Worm (Caenorhabditis elegans) whole organism, L2 larva: ENCODE measurements around the gene cpna-2.

Experiments used
- C34F6.9 ChIP-seq: fragments of 150-350 bp; optimal IDR thresholded peaks from 2 replicates; lab custom pipeline; 2014; ENCODE audit warnings: missing biosample characterization, missing genetic modification characterization
- F13H6.1 ChIP-seq: sonication (generic microtip); optimal IDR thresholded peaks from 2 replicates; lab custom pipeline; 2016; ENCODE audit warnings: missing genetic modification characterization, missing compliant biosample characterization
- R02D3.7 ChIP-seq: fragments of 150-350 bp; optimal IDR thresholded peaks from 2 replicates; lab custom pipeline; 2014; ENCODE audit warnings: missing biosample characterization, missing genetic modification characterization
- Y55F3AM.14 ChIP-seq: fragments of 200-800 bp; sonication (Bioruptor generic); optimal IDR thresholded peaks from 2 replicates; lab custom pipeline; 2018; ENCODE audit warnings: mild to moderate bottlenecking, missing genetic modification characterization, missing compliant biosample characterization
- ama-1 ChIP-seq: fragments of 150-350 bp; optimal IDR thresholded peaks from 2 replicates; lab custom pipeline; 2018; ENCODE audit warnings: inconsistent platforms
- blmp-1 ChIP-seq: sonication (generic microtip); optimal IDR thresholded peaks from 2 replicates; lab custom pipeline; 2017; ENCODE audit warnings: missing genetic modification characterization, mild to moderate bottlenecking, missing compliant biosample characterization, antibody characterized with exemption, moderate library complexity; ENCODE audit not compliant: insufficient read depth
- ceh-82 ChIP-seq: fragments of 150-350 bp; optimal IDR thresholded peaks from 2 replicates; lab custom pipeline; 2014; ENCODE audit warnings: missing biosample characterization, missing genetic modification characterization
- crh-2 ChIP-seq: sonication (generic microtip); optimal IDR thresholded peaks from 2 replicates; lab custom pipeline; 2017; ENCODE audit warnings: missing biosample characterization, missing genetic modification characterization
- dmd-4 ChIP-seq: sonication (generic microtip); optimal IDR thresholded peaks from 2 replicates; lab custom pipeline; 2017; ENCODE audit warnings: missing biosample characterization, missing genetic modification characterization
- egl-27 ChIP-seq: sonication (generic microtip); optimal IDR thresholded peaks from 3 replicates; lab custom pipeline; 2017; ENCODE audit warnings: missing biosample characterization, missing genetic modification reagents, missing genetic modification characterization
- elt-3 ChIP-seq: sonication (generic microtip); optimal IDR thresholded peaks from 2 replicates; lab custom pipeline; 2017; ENCODE audit warnings: missing biosample characterization, missing genetic modification characterization
- fos-1 ChIP-seq: fragments of 150-350 bp; optimal IDR thresholded peaks from 2 replicates; lab custom pipeline; 2014; ENCODE audit warnings: missing biosample characterization, missing genetic modification characterization
- gmeb-1 ChIP-seq: fragments of 150-350 bp; optimal IDR thresholded peaks from 2 replicates; lab custom pipeline; 2014; ENCODE audit warnings: missing biosample characterization, missing genetic modification characterization
- lin-13 ChIP-seq: fragments of 150-350 bp; optimal IDR thresholded peaks from 2 replicates; lab custom pipeline; 2014; ENCODE audit warnings: missing biosample characterization, missing genetic modification reagents, missing genetic modification characterization
- lin-39 ChIP-seq: fragments of 150-350 bp; optimal IDR thresholded peaks from 2 replicates; lab custom pipeline; 2014; ENCODE audit warnings: missing biosample characterization, missing genetic modification reagents, missing genetic modification characterization
- lsy-2 ChIP-seq, 2 experiments: fragments of 150-350 bp in 1 of 2; sonication (generic microtip) in 1 of 2; optimal IDR thresholded peaks; 2 replicates each; lab custom pipeline; 2014 to 2017; ENCODE audit warnings: missing biosample characterization in 2 of 2, missing genetic modification characterization in 2 of 2
- mbf-1 ChIP-seq: sonication (generic microtip); optimal IDR thresholded peaks from 2 replicates; lab custom pipeline; 2017; ENCODE audit warnings: missing biosample characterization, missing genetic modification characterization
- mdl-1 ChIP-seq, 2 experiments: fragments of 150-350 bp in 1 of 2; sonication (generic microtip) in 1 of 2; optimal IDR thresholded peaks; 2 replicates each; lab custom pipeline; 2017; ENCODE audit warnings: missing biosample characterization in 2 of 2, missing genetic modification characterization in 2 of 2
- nhr-11 ChIP-seq: fragments of 150-350 bp; optimal IDR thresholded peaks from 2 replicates; lab custom pipeline; 2014; ENCODE audit warnings: missing biosample characterization, missing genetic modification characterization
- nhr-129 ChIP-seq: fragments of 150-350 bp; optimal IDR thresholded peaks from 2 replicates; lab custom pipeline; 2014; ENCODE audit warnings: missing biosample characterization, missing genetic modification characterization
- nhr-21 ChIP-seq: fragments of 150-350 bp; optimal IDR thresholded peaks from 2 replicates; lab custom pipeline; 2014; ENCODE audit warnings: missing biosample characterization, missing genetic modification characterization
- nhr-23 ChIP-seq: fragments of 150-350 bp; optimal IDR thresholded peaks from 2 replicates; lab custom pipeline; 2014; ENCODE audit warnings: missing biosample characterization, missing genetic modification reagents, missing genetic modification characterization
- nhr-237 ChIP-seq: fragments of 150-350 bp; optimal IDR thresholded peaks from 2 replicates; lab custom pipeline; 2014; ENCODE audit warnings: missing biosample characterization, missing genetic modification characterization
- nhr-6 ChIP-seq: fragments of 150-350 bp; optimal IDR thresholded peaks from 2 replicates; lab custom pipeline; 2014; ENCODE audit warnings: missing biosample characterization, missing genetic modification characterization
- nhr-77 ChIP-seq: fragments of 150-350 bp; optimal IDR thresholded peaks from 2 replicates; lab custom pipeline; 2014; ENCODE audit warnings: missing biosample characterization, missing genetic modification characterization
- skn-1 ChIP-seq: sonication (generic microtip); optimal IDR thresholded peaks from 2 replicates; lab custom pipeline; 2017; ENCODE audit warnings: missing biosample characterization, missing genetic modification characterization
- sma-3 ChIP-seq: sonication (generic microtip); optimal IDR thresholded peaks from 2 replicates; lab custom pipeline; 2016; ENCODE audit warnings: missing genetic modification reagents, missing genetic modification characterization, missing compliant biosample characterization
- sma-9 ChIP-seq, 2 experiments: fragments of 150-350 bp in 1 of 2; sonication (generic microtip) in 1 of 2; optimal IDR thresholded peaks; 2 replicates each; lab custom pipeline; 2014 to 2016; ENCODE audit warnings: missing genetic modification characterization in 2 of 2, mild to moderate bottlenecking in 1 of 2, missing biosample characterization in 1 of 2, missing compliant biosample characterization in 1 of 2, missing genetic modification reagents in 1 of 2, moderate library complexity in 1 of 2
- snpc-4 ChIP-seq: fragments of 150-350 bp; optimal IDR thresholded peaks from 2 replicates; lab custom pipeline; 2014; ENCODE audit warnings: missing biosample characterization, missing genetic modification characterization
- unc-55 ChIP-seq: fragments of 150-350 bp; sonication (generic microtip); optimal IDR thresholded peaks from 3 replicates; lab custom pipeline; 2014; ENCODE audit warnings: missing biosample characterization, missing genetic modification reagents, missing genetic modification characterization
- unc-62 ChIP-seq: fragments of 150-350 bp; optimal IDR thresholded peaks from 2 replicates; lab custom pipeline; 2014; ENCODE audit warnings: missing biosample characterization, missing genetic modification reagents, missing genetic modification characterization
- zag-1 ChIP-seq: fragments of 150-350 bp; optimal IDR thresholded peaks from 2 replicates; lab custom pipeline; 2014; ENCODE audit warnings: missing biosample characterization, missing genetic modification characterization
- ztf-11 ChIP-seq: sonication (generic microtip); optimal IDR thresholded peaks from 2 replicates; lab custom pipeline; 2017; ENCODE audit warnings: missing biosample characterization, missing genetic modification characterization
- ztf-4 ChIP-seq: fragments of 150-350 bp; optimal IDR thresholded peaks from 2 replicates; lab custom pipeline; 2014; ENCODE audit warnings: missing biosample characterization, missing genetic modification characterization

Gene cpna-2

ce11 chrII:7736725-7737124 lies 12.0 kb downstream of the cpna-2 start:
- no peak for TF ChIP-seq mdl-1 (tag; optimal IDR thresholded peaks at IDR 0.05; lab: Kevin White, UChicago)
- TF ChIP-seq ztf-11 (tag; lab: Kevin White, UChicago), result no peak
- no peak for TF ChIP-seq crh-2 (tag; lab: Kevin White, UChicago)
- no peak for TF ChIP-seq nhr-77 (tag; lab: Kevin White, UChicago)
- no peak for TF ChIP-seq C34F6.9 (tag; lab: Kevin White, UChicago)
- TF ChIP-seq elt-3, result no peak
- TF ChIP-seq sma-9 (GFP tag; optimal IDR thresholded peaks at IDR 0.05; lab: Kevin White, UChicago), result no peak
- no peak for TF ChIP-seq sma-9 (tag; optimal IDR thresholded peaks at IDR 0.05; lab: Kevin White, UChicago)
- TF ChIP-seq egl-27 (tag; lab: Kevin White, UChicago), result no peak
- TF ChIP-seq nhr-6 (tag; lab: Kevin White, UChicago), result no peak
- TF ChIP-seq Y55F3AM.14 (GFP tag; lab: Kevin White, UChicago), result no peak
- TF ChIP-seq dmd-4 (tag; lab: Kevin White, UChicago), result no peak
- no peak for TF ChIP-seq skn-1
- no peak for TF ChIP-seq mbf-1
- TF ChIP-seq nhr-237 (tag; lab: Kevin White, UChicago), result no peak
- TF ChIP-seq nhr-23 (tag; lab: Kevin White, UChicago), result no peak
- no peak for TF ChIP-seq fos-1 (tag; lab: Kevin White, UChicago)
- no peak for TF ChIP-seq unc-62 (GFP tag; lab: Kevin White, UChicago)
- no peak for TF ChIP-seq ztf-4 (tag; lab: Kevin White, UChicago)

ce11 chrII:7753500-7753899 lies 28.8 kb downstream of the cpna-2 start, which contains the start of gene trx-1:
Gene trx-1, minus strand, starts transcription at chrII:7753600.
- TF ChIP-seq Y55F3AM.14 (GFP tag; lab: Kevin White, UChicago), result no peak
- no peak for TF ChIP-seq unc-62 (GFP tag; lab: Kevin White, UChicago)
- no peak for TF ChIP-seq ceh-82 (tag; lab: Kevin White, UChicago)
- no peak for TF ChIP-seq gmeb-1 (tag; lab: Kevin White, UChicago)
- TF ChIP-seq nhr-11 (tag; lab: Kevin White, UChicago), result no peak
- no peak for TF ChIP-seq blmp-1 (tag; lab: Kevin White, UChicago)
- no peak for TF ChIP-seq unc-55 (GFP tag; lab: Kevin White, UChicago)
- no peak for TF ChIP-seq ama-1 (lab: Kevin White, UChicago)
- no peak for TF ChIP-seq C34F6.9 (tag; lab: Kevin White, UChicago)
- no peak for TF ChIP-seq R02D3.7 (tag; lab: Kevin White, UChicago)
- TF ChIP-seq ztf-4 (tag; lab: Kevin White, UChicago), result no peak

- TF ChIP-seq egl-27 (tag; lab: Kevin White, UChicago), result no peak
- peak in 1 of 2 experiments; percentile 38 for TF ChIP-seq lsy-2 (tag; optimal IDR thresholded peaks at IDR 0.05; lab: Kevin White, UChicago)
- TF ChIP-seq lin-39, result no peak
- no peak for TF ChIP-seq nhr-21
- TF ChIP-seq C34F6.9 (tag; lab: Kevin White, UChicago), result peak; percentile 76
- no peak for TF ChIP-seq ztf-4 (tag; lab: Kevin White, UChicago)
- TF ChIP-seq skn-1, result no peak
- no peak for TF ChIP-seq zag-1 (tag; lab: Kevin White, UChicago)
- TF ChIP-seq, all 48 proteins: peak for 2
Observed at ce11 chrII:7755116-7755571, 30.4 kb downstream of the cpna-2 start, which contains the start of the genes B0228.6 and B0228.1. Gene B0228.6, minus strand, starts transcription at chrII:7755166. Gene B0228.1, plus strand, starts transcription at chrII:7755343.

ce11 chrII:7756810-7757209 lies 32.1 kb downstream of the cpna-2 start:
- peak; percentile 52 for TF ChIP-seq lin-13 (GFP tag; lab: Kevin White, UChicago)
- peak; percentile 75 for TF ChIP-seq sma-9 (GFP tag; optimal IDR thresholded peaks at IDR 0.05; lab: Kevin White, UChicago)
- no peak for TF ChIP-seq sma-9 (tag; optimal IDR thresholded peaks at IDR 0.05; lab: Kevin White, UChicago)
- TF ChIP-seq fos-1 (tag; lab: Kevin White, UChicago), result peak; percentile 44
- TF ChIP-seq ztf-4 (tag; lab: Kevin White, UChicago), result peak; percentile 39
- TF ChIP-seq ama-1 (lab: Kevin White, UChicago), result peak; percentile 38
- peak; percentile 81 for TF ChIP-seq sma-3
- TF ChIP-seq dmd-4 (tag; lab: Kevin White, UChicago), result no peak
- no peak for TF ChIP-seq ztf-11 (tag; lab: Kevin White, UChicago)
- peak; percentile 24 for TF ChIP-seq egl-27 (tag; lab: Kevin White, UChicago)
- TF ChIP-seq nhr-77 (tag; lab: Kevin White, UChicago), result peak; percentile 7
- peak; percentile 4 for TF ChIP-seq F13H6.1
- no peak for TF ChIP-seq ceh-82 (tag; lab: Kevin White, UChicago)
- no peak for TF ChIP-seq skn-1
- no peak for TF ChIP-seq snpc-4 (tag; lab: Kevin White, UChicago)
- TF ChIP-seq Y55F3AM.14 (GFP tag; lab: Kevin White, UChicago), result no peak
- peak in 1 of 2 experiments; percentile 66 for TF ChIP-seq lsy-2 (tag; optimal IDR thresholded peaks at IDR 0.05; lab: Kevin White, UChicago)
- TF ChIP-seq nhr-129 (tag; lab: Kevin White, UChicago), result peak; percentile 74
- TF ChIP-seq nhr-21, result peak; percentile 85
- TF ChIP-seq gmeb-1 (tag; lab: Kevin White, UChicago), result peak; percentile 69
- peak; percentile 88 for TF ChIP-seq crh-2 (tag; lab: Kevin White, UChicago)
- TF ChIP-seq, all 48 proteins: peak for 14
